Fruit fly (Drosophila melanogaster): ENCODE results near the gene CAH16.

CAH16 gene

dm6 chr3R:31220456-31221336, 39.4 kb upstream of the CAH16 start, which contains the start of gene CG12054 (continued):
- TF ChIP-seq Hr4 (GFP tag; optimal IDR thresholded peaks at IDR 0.05): no peak
- no peak for TF ChIP-seq acj6 (GFP tag; optimal IDR thresholded peaks at IDR 0.05)

DNA sequence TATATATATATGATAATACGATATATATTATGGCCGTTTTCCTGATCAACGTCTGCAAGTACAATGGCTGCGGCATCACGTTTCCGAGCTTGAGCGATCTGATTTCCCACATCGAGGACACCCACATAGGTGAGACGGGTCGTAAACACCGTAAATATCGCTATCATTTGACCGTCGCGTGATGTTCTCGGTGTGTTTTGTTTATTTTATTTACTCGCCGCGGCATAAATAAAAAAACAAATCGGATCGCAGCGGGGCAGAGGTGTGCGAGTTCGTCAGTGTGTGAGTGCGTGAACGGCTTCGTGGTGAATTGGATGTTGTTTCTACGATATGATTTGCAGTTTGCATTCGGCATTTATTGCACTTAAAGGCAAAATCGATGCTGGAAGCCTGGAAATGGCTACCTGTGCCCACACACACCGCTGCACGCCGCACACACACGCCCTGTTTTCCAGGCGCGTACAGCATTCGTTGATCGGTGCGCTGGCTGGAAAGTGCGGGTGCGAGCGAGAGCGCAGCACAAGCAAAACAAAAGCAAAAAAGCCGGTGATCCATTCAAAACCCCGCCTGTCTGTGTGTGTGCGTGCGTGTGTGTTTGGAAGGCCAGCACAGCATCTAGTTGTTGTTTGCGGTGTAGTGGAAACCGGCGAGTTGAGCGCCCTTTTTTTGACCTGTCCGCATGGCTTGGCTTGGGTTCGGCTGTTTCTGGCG, 38.6 kb upstream of the CAH16 start:
- no peak for TF ChIP-seq OdsH (GFP tag; optimal IDR thresholded peaks at IDR 0.05)
- TF ChIP-seq svp (GFP tag): peak; percentile 91
- TF ChIP-seq Ets21C (GFP tag; optimal IDR thresholded peaks at IDR 0.05): no peak
- TF ChIP-seq spab (GFP tag; optimal IDR thresholded peaks at IDR 0.05): peak; percentile 79
- peak; percentile 25 for TF ChIP-seq Eip93F (GFP tag; optimal IDR thresholded peaks at IDR 0.05)
- TF ChIP-seq Met (GFP tag; optimal IDR thresholded peaks at IDR 0.05): no peak
- no peak for TF ChIP-seq CG10631 (GFP tag; optimal IDR thresholded peaks at IDR 0.05)
- TF ChIP-seq topi (GFP tag; optimal IDR thresholded peaks at IDR 0.05): no peak
- TF ChIP-seq Hr38 (GFP tag; optimal IDR thresholded peaks at IDR 0.05): no peak
- no peak for TF ChIP-seq CG11294 (GFP tag; IDR thresholded peaks at IDR 0.05)
- peak; percentile 59 for TF ChIP-seq fd59A (GFP tag; optimal IDR thresholded peaks at IDR 0.05)
- TF ChIP-seq ss (GFP tag; optimal IDR thresholded peaks at IDR 0.05): peak; percentile 88 to 92
- peak; percentile 29 for TF ChIP-seq CG7368 (GFP tag; optimal IDR thresholded peaks at IDR 0.05)
- peak; percentile 28 for TF ChIP-seq CG8632 (GFP tag; optimal IDR thresholded peaks at IDR 0.05)
- TF ChIP-seq CG6854 (GFP tag; optimal IDR thresholded peaks at IDR 0.05): peak; percentile 54
- peak; percentile 62 for TF ChIP-seq dac (GFP tag; optimal IDR thresholded peaks at IDR 0.05)
- no peak for TF ChIP-seq esn (GFP tag; optimal IDR thresholded peaks at IDR 0.05)
- TF ChIP-seq Lpt (GFP tag; optimal IDR thresholded peaks at IDR 0.05): peak; percentile 52
- no peak for TF ChIP-seq fd85E (GFP tag; optimal IDR thresholded peaks at IDR 0.05)
- peak; percentile 85 for TF ChIP-seq CG6276 (GFP tag; optimal IDR thresholded peaks at IDR 0.05)
- peak; percentile 44 for TF ChIP-seq pdm3 (GFP tag; optimal IDR thresholded peaks at IDR 0.05)
- TF ChIP-seq Sox15 (GFP tag; optimal IDR thresholded peaks at IDR 0.05): no peak
- TF ChIP-seq achi (GFP tag; optimal IDR thresholded peaks at IDR 0.05): no peak
- peak; percentile 33 for TF ChIP-seq CG11762 (GFP tag; optimal IDR thresholded peaks at IDR 0.05; ENCODE audit: insufficient read depth)
- no peak for TF ChIP-seq lz (GFP tag; optimal IDR thresholded peaks at IDR 0.05)
- no peak for TF ChIP-seq CG11902 (GFP tag; optimal IDR thresholded peaks at IDR 0.05)
- peak; percentile 41 for TF ChIP-seq CG34406 (GFP tag; optimal IDR thresholded peaks at IDR 0.05)
- TF ChIP-seq Blimp-1 (GFP tag; optimal IDR thresholded peaks at IDR 0.05): peak; percentile 37
- no peak for TF ChIP-seq CG31627 (GFP tag; optimal IDR thresholded peaks at IDR 0.05)
- TF ChIP-seq CG3032 (tag; optimal IDR thresholded peaks at IDR 0.05): peak; percentile 62
- no peak for TF ChIP-seq CG4318 (GFP tag; optimal IDR thresholded peaks at IDR 0.05)
- peak; percentile 40 for TF ChIP-seq Sox14 (GFP tag; optimal IDR thresholded peaks at IDR 0.05)
- TF ChIP-seq CG6808 (GFP tag; optimal IDR thresholded peaks at IDR 0.05): peak; percentile 83
- peak; percentile 53 for TF ChIP-seq Sox102F (GFP tag; optimal IDR thresholded peaks at IDR 0.05)
- TF ChIP-seq Hr4 (GFP tag; optimal IDR thresholded peaks at IDR 0.05): no peak
- no peak for TF ChIP-seq Gug (GFP tag; IDR thresholded peaks at IDR 0.05)
- no peak for TF ChIP-seq vri (GFP tag; optimal IDR thresholded peaks at IDR 0.05)
- peak; percentile 25 for TF ChIP-seq CG6792 (GFP tag; optimal IDR thresholded peaks at IDR 0.05)
- no peak for TF ChIP-seq cyc (GFP tag; optimal IDR thresholded peaks at IDR 0.05)
- peak; percentile 86 for TF ChIP-seq CG16779 (tag; optimal IDR thresholded peaks at IDR 0.05)
- TF ChIP-seq salr (GFP tag; optimal IDR thresholded peaks at IDR 0.05): peak; percentile 58 to 74
- no peak for TF ChIP-seq acj6 (GFP tag; optimal IDR thresholded peaks at IDR 0.05)
- peak; percentile 29 for TF ChIP-seq CG3919 (GFP tag; optimal IDR thresholded peaks at IDR 0.05)
- TF ChIP-seq CG10669 (GFP tag; optimal IDR thresholded peaks at IDR 0.05): peak; percentile 75
- no peak for TF ChIP-seq eg (GFP tag; IDR thresholded peaks at IDR 0.05)
- TF ChIP-seq Hr39 (GFP tag; optimal IDR thresholded peaks at IDR 0.05): no peak
- no peak for TF ChIP-seq CG15336 (GFP tag; IDR thresholded peaks at IDR 0.05)
